Worm (Caenorhabditis elegans) whole organism, L3 larva: Measurements from ENCODE around the gene xbx-5.
A peak's percentile ranks its signal among the peaks of the same experiment; 100 is the strongest.
"Not testable (repeated sequence)": the region's sequence is repeated elsewhere in the genome, so short reads cannot be mapped to it uniquely, and the experiment has no call there.

Source experiments
- R02D3.7 ChIP-seq: fragments of 150-350 bp; optimal IDR thresholded peaks from 2 replicates; lab custom pipeline; 2014; ENCODE audit warnings: missing biosample characterization, missing genetic modification characterization
- ZK546.5 ChIP-seq: sonication (generic microtip); optimal IDR thresholded peaks from 2 replicates; lab custom pipeline; 2017; ENCODE audit warnings: missing biosample characterization, missing genetic modification characterization
- ceh-16 ChIP-seq: sonication (generic microtip); optimal IDR thresholded peaks from 2 replicates; lab custom pipeline; 2017; ENCODE audit warnings: missing biosample characterization, missing genetic modification characterization
- ceh-82 ChIP-seq: fragments of 150-350 bp; optimal IDR thresholded peaks from 2 replicates; lab custom pipeline; 2014; ENCODE audit warnings: missing biosample characterization, missing genetic modification characterization
- ceh-9 ChIP-seq: sonication (generic microtip); optimal IDR thresholded peaks from 2 replicates; lab custom pipeline; 2018; ENCODE audit warnings: missing biosample characterization, missing genetic modification characterization
- daf-12 ChIP-seq: fragments of 150-350 bp; optimal IDR thresholded peaks from 2 replicates; lab custom pipeline; 2014; ENCODE audit warnings: missing biosample characterization, missing genetic modification reagents, missing genetic modification characterization
- egl-5 ChIP-seq: fragments of 150-350 bp; optimal IDR thresholded peaks from 2 replicates; lab custom pipeline; 2017; ENCODE audit warnings: missing biosample characterization, missing genetic modification reagents, missing genetic modification characterization, inconsistent platforms
- elt-2 ChIP-seq: sonication (generic microtip); optimal IDR thresholded peaks from 2 replicates; lab custom pipeline; 2016; ENCODE audit warnings: missing genetic modification reagents, mild to moderate bottlenecking, missing genetic modification characterization, missing compliant biosample characterization
- elt-3 ChIP-seq, 3 experiments: fragments of 150-350 bp in 1 of 3; sonication (generic microtip) in 2 of 3; optimal IDR thresholded peaks; 2 replicates in 2 of 3; 4 replicates in 1 of 3; lab custom pipeline; 2014 to 2017; ENCODE audit warnings: missing biosample characterization in 3 of 3, missing genetic modification characterization in 3 of 3
- fkh-10 ChIP-seq: sonication (generic microtip); optimal IDR thresholded peaks from 2 replicates; lab custom pipeline; 2017; ENCODE audit warnings: missing biosample characterization, missing genetic modification reagents, missing genetic modification characterization
- fos-1 ChIP-seq: fragments of 150-350 bp; optimal IDR thresholded peaks from 2 replicates; lab custom pipeline; 2014; ENCODE audit warnings: missing biosample characterization, missing genetic modification characterization
- jun-1 ChIP-seq: fragments of 150-350 bp; optimal IDR thresholded peaks from 2 replicates; lab custom pipeline; 2014; ENCODE audit warnings: missing biosample characterization, missing genetic modification reagents, missing genetic modification characterization
- lin-15B ChIP-seq: fragments of 150-350 bp; optimal IDR thresholded peaks from 2 replicates; lab custom pipeline; 2014; ENCODE audit warnings: missing biosample characterization, missing genetic modification characterization
- lin-39 ChIP-seq: fragments of 150-350 bp; optimal IDR thresholded peaks from 2 replicates; lab custom pipeline; 2018; ENCODE audit warnings: missing biosample characterization, missing genetic modification reagents, missing genetic modification characterization
- lsy-12 ChIP-seq: sonication (generic microtip); optimal IDR thresholded peaks from 2 replicates; lab custom pipeline; 2016; ENCODE audit warnings: mild to moderate bottlenecking, missing genetic modification characterization, missing compliant biosample characterization
- mdl-1 ChIP-seq: fragments of 150-350 bp; optimal IDR thresholded peaks from 2 replicates; lab custom pipeline; 2014; ENCODE audit warnings: missing biosample characterization, missing genetic modification characterization
- mml-1 ChIP-seq: fragments of 150-350 bp; sonication (generic microtip); optimal IDR thresholded peaks from 3 replicates; lab custom pipeline; 2014; ENCODE audit warnings: missing biosample characterization, missing genetic modification characterization
- nfya-1 ChIP-seq: sonication (generic microtip); optimal IDR thresholded peaks from 2 replicates; lab custom pipeline; 2017; ENCODE audit warnings: missing genetic modification characterization, mild to moderate bottlenecking, missing compliant biosample characterization, antibody characterized with exemption, moderate library complexity; ENCODE audit not compliant: insufficient read depth
- nhr-11 ChIP-seq: fragments of 150-350 bp; optimal IDR thresholded peaks from 2 replicates; lab custom pipeline; 2014; ENCODE audit warnings: missing biosample characterization, missing genetic modification characterization
- nhr-237 ChIP-seq: fragments of 150-350 bp; optimal IDR thresholded peaks from 2 replicates; lab custom pipeline; 2014; ENCODE audit warnings: missing biosample characterization, missing genetic modification characterization
- nhr-25 ChIP-seq: sonication (generic microtip); optimal IDR thresholded peaks from 2 replicates; lab custom pipeline; 2017; ENCODE audit warnings: missing biosample characterization, missing genetic modification characterization
- nhr-28 ChIP-seq: fragments of 150-350 bp; optimal IDR thresholded peaks from 2 replicates; lab custom pipeline; 2014; ENCODE audit warnings: missing biosample characterization, missing genetic modification characterization
- nhr-43 ChIP-seq: sonication (generic microtip); optimal IDR thresholded peaks from 2 replicates; lab custom pipeline; 2016; ENCODE audit warnings: mild to moderate bottlenecking, missing genetic modification characterization, missing compliant biosample characterization; ENCODE audit not compliant: poor library complexity, severe bottlenecking
- pha-4 ChIP-seq: fragments of 150-350 bp; optimal IDR thresholded peaks from 2 replicates; lab custom pipeline; 2014; ENCODE audit warnings: missing biosample characterization, missing genetic modification reagents, missing genetic modification characterization
- pqm-1 ChIP-seq: fragments of 150-350 bp; optimal IDR thresholded peaks from 2 replicates; lab custom pipeline; 2017; ENCODE audit warnings: missing biosample characterization, missing genetic modification characterization, inconsistent platforms
- tbx-2 ChIP-seq: sonication (generic microtip); optimal IDR thresholded peaks from 2 replicates; lab custom pipeline; 2016; ENCODE audit warnings: mild to moderate bottlenecking, missing genetic modification characterization, missing compliant biosample characterization
- ztf-11 ChIP-seq: fragments of 150-350 bp; optimal IDR thresholded peaks from 2 replicates; lab custom pipeline; 2014; ENCODE audit warnings: missing biosample characterization, missing genetic modification characterization
- ztf-4 ChIP-seq: fragments of 150-350 bp; optimal IDR thresholded peaks from 2 replicates; lab custom pipeline; 2014; ENCODE audit warnings: missing biosample characterization, missing genetic modification characterization

The xbx-5 gene

DNA sequence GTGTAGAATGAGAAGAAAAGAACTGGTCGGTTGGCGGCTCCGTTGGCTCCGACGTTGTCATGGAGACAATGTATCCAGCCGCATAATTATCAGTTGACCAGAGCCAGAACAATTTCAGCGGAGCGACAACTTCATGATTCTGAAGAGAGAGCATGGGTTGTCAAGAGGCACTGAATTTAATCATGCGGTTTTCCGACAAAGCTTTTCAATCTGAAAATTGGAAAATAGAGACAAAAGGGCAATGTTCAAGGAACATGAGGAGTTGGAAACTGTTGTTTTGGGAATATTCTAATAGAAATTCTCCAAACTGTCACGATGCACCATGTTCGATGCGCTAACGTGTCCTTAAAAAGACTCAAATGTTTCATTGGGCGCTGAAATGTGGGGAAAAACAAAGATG is at the start of gene xbx-5:
Gene xbx-5, minus strand, starts transcription at position 56 of the 400 bp plus-strand sequence.
- no peak for TF ChIP-seq ceh-82 (tag; lab: Kevin White, UChicago)
- TF ChIP-seq daf-12 (tag; lab: Kevin White, UChicago): no peak

- TF ChIP-seq pha-4 (tag; lab: Kevin White, UChicago); mml-1; fkh-10: not testable (repeated sequence)
Observed at ce11 chrIII:3852030-3852579, 47.8 kb upstream of the xbx-5 start, which contains the start of gene cyp-25A4. Gene cyp-25A4, minus strand, starts transcription at chrIII:3852080.

DNA sequence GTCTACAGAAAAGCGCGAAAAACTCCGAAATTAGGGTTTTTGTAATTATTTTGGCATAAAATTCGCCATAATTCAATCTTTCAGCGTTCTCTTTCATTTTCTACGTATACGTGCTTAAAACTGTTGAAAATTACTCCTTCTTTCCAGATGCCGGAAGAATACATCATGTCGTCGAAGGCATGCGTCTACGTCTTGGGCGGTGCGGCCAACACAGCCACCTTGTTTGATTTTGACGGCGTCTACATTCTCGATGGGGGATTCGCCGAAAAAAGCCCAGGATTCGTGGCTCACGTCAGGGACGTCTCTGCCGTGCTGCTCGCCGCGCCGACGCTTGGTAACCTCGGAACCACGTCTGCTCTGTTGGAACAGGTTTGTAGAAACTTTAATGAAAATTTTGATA is 40.5 kb upstream of the xbx-5 start, which contains the start of gene maph-1.3:
Gene maph-1.3, plus strand, starts transcription at position 148 of the 400 bp plus-strand sequence.
- TF ChIP-seq mml-1; R02D3.7 (tag; lab: Kevin White, UChicago); ZK546.5: not testable (repeated sequence)

DNA sequence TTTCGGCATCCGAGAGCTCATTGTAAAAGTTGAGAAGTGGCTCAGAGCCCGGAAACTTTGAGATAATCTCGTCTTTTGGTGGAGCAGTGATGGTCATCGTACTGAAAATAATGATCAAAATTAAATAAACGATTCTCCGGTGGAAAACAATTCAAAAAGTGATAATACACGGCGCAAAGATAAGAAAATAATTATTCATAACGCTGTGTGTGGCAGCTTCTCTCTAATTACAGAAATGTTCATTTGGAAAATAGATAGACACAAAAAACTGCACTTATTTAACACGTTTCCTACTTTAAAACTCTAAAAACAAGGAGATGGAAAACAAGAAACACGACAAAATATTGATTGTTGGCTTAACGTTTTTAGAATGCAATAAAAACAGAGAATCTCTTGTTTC is 39.2 kb upstream of the xbx-5 start, which contains the start of gene C36A4.4:
Gene C36A4.4, minus strand, starts transcription at position 101 of the 400 bp plus-strand sequence.
- not testable (repeated sequence) for TF ChIP-seq lsy-12 (tag; lab: Kevin White, UChicago); ceh-9; nhr-28 (tag; lab: Kevin White, UChicago)

DNA sequence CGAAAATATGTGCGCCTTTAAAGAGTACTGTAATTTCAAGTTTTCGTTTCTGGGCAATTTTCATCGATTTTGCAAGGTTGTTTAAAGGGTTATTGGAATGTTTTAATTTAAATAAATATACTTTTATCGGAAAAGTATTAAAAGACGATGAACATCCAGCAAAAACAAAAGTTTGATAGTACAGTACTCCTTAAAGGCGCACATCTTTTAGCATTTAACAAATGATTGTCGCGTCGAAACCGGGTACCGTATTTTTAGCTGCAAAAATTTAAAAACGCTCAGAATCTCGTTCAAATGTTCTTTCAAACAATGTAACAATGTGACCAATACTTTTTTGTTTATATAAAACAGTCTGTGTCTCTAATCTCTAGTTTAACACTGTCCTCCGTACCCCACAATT is 36.0 kb upstream of the xbx-5 start, which contains the start of gene C36A4.11:
Gene C36A4.11, plus strand, starts transcription at position 301 of the 400 bp plus-strand sequence.
- not testable (repeated sequence) for TF ChIP-seq nhr-43 (tag; lab: Kevin White, UChicago); lin-15B; ztf-11 (tag; lab: Kevin White, UChicago)

DNA sequence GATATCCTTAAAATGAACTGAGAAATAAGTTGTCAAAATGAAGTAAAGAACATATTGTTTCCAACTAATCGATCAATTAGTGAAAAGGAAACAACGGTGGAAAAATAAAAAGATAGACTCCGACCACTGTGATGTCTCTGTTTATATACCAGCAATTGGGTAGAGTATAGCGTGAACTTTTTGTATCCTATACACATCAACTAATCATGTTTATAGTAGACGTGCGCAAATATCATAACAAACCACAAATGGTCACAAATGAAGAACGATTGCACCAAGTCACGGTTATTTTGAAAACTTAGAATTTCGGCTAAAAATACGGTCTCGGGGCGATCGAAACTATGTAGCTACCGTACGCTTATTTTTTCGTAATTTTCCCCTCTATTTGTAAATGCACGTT is 35.4 kb upstream of the xbx-5 start, which contains the start of gene cyp-25A3:
Gene cyp-25A3, minus strand, starts transcription at position 101 of the 400 bp plus-strand sequence.
- TF ChIP-seq tbx-2 (no peak), mdl-1 (tag; lab: Kevin White, UChicago) (no peak), ceh-16 (no peak), elt-3 (tag; optimal IDR thresholded peaks at IDR 0.05; lab: Kevin White, UChicago) (no peak), lin-39 (tag; lab: Kevin White, UChicago) (no peak), nhr-237 (tag; lab: Kevin White, UChicago) (no peak), elt-2 (tag; lab: Kevin White, UChicago) (no peak), ztf-4 (tag; lab: Kevin White, UChicago) (no peak), nhr-25 (no peak), nhr-11 (no peak)

ce11 chrIII:3834800-3835271 is 30.6 kb upstream of the xbx-5 start, which contains the start of gene cyp-25A2:
Gene cyp-25A2, plus strand, starts transcription at chrIII:3835221.
- TF ChIP-seq nfya-1 (tag; lab: Kevin White, UChicago): no peak
- no peak for TF ChIP-seq nhr-237 (tag; lab: Kevin White, UChicago)
- TF ChIP-seq ceh-82 (tag; lab: Kevin White, UChicago): no peak
- peak; percentile 24 for TF ChIP-seq jun-1 (tag; lab: Kevin White, UChicago)
- peak; percentile 81 for TF ChIP-seq elt-2 (tag; lab: Kevin White, UChicago)
- TF ChIP-seq mdl-1 (tag; lab: Kevin White, UChicago): no peak
- TF ChIP-seq pqm-1 (tag; lab: Kevin White, UChicago): peak; percentile 83
- TF ChIP-seq fos-1 (tag; lab: Kevin White, UChicago): no peak
- no peak for TF ChIP-seq egl-5 (tag; lab: Kevin White, UChicago)
- TF ChIP-seq pha-4 (tag; lab: Kevin White, UChicago): peak; percentile 52
